Worm (Caenorhabditis elegans) whole organism, young adult: ENCODE measurements around the gene fbxb-24.

Source experiments
- B0261.1 ChIP-seq: sonication (generic microtip); optimal IDR thresholded peaks from 2 replicates; lab custom pipeline; 2016; ENCODE audit warnings: mild to moderate bottlenecking, missing genetic modification characterization, moderate library complexity, missing compliant biosample characterization
- B0336.3 ChIP-seq: fragments of 200-800 bp; sonication (Bioruptor generic); IDR thresholded peaks from 2 replicates; pipeline ENCODE4 v1.3.6; 2022; ENCODE audit warnings: missing genetic modification characterization, missing compliant biosample characterization
- C06A6.2 ChIP-seq: fragments of 200-800 bp; sonication (Bioruptor generic); conservative IDR thresholded peaks from 2 replicates; pipeline ENCODE4 v1.3.6; 2022; ENCODE audit warnings: missing genetic modification characterization, missing compliant biosample characterization
- C17E4.6 ChIP-seq: fragments of 200-800 bp; sonication (Bioruptor generic); IDR thresholded peaks from 2 replicates; pipeline ENCODE4 v1.3.6; 2022; ENCODE audit warnings: missing genetic modification reagents, missing genetic modification characterization, missing compliant biosample characterization
- D2030.7 ChIP-seq: fragments of 200-800 bp; sonication (Bioruptor generic); IDR thresholded peaks from 2 replicates; pipeline ENCODE4 v1.3.6; 2022; ENCODE audit warnings: missing genetic modification reagents, missing genetic modification characterization, missing compliant biosample characterization
- F10E7.11 ChIP-seq: sonication (generic microtip); optimal IDR thresholded peaks from 2 replicates; lab custom pipeline; 2017; ENCODE audit warnings: mild to moderate bottlenecking, missing genetic modification characterization, moderate library complexity, missing compliant biosample characterization
- F37B4.10 ChIP-seq: fragments of 200-800 bp; sonication (Bioruptor generic); IDR thresholded peaks from 2 replicates; pipeline ENCODE4 v1.3.6; 2022; ENCODE audit warnings: missing genetic modification characterization, missing compliant biosample characterization
- F49E8.2 ChIP-seq: sonication (generic microtip); optimal IDR thresholded peaks from 3 replicates; lab custom pipeline; 2017; ENCODE audit warnings: missing genetic modification characterization, mild to moderate bottlenecking, missing compliant biosample characterization, antibody characterized with exemption, moderate library complexity; ENCODE audit not compliant: insufficient read depth
- K11D2.4 ChIP-seq: fragments of 200-800 bp; sonication (Bioruptor generic); IDR thresholded peaks from 2 replicates; pipeline ENCODE4 v1.3.6; 2022; ENCODE audit warnings: missing genetic modification reagents, missing genetic modification characterization, missing compliant biosample characterization
- Y53F4B.3 ChIP-seq: fragments of 200-800 bp; sonication (Bioruptor generic); IDR thresholded peaks from 2 replicates; pipeline ENCODE4 v1.3.6; 2022; ENCODE audit warnings: missing genetic modification reagents, missing genetic modification characterization, missing compliant biosample characterization
- Y56A3A.18 ChIP-seq: fragments of 200-800 bp; sonication (Bioruptor generic); IDR thresholded peaks from 2 replicates; pipeline ENCODE4 v1.3.6; 2022; ENCODE audit warnings: missing genetic modification reagents, missing genetic modification characterization, missing compliant biosample characterization
- Y79H2A.3 ChIP-seq: fragments of 200-800 bp; sonication (Bioruptor generic); conservative IDR thresholded peaks from 2 replicates; pipeline ENCODE4 v1.3.6; 2022; ENCODE audit warnings: missing genetic modification reagents, missing genetic modification characterization, missing compliant biosample characterization
- Y95B8A.8 ChIP-seq: fragments of 200-800 bp; sonication (Bioruptor generic); IDR thresholded peaks from 2 replicates; pipeline ENCODE4 v1.3.6; 2022; ENCODE audit warnings: missing genetic modification reagents, missing genetic modification characterization, missing compliant biosample characterization
- ZK185.1 ChIP-seq: sonication (generic microtip); optimal IDR thresholded peaks from 2 replicates; lab custom pipeline; 2016; ENCODE audit warnings: mild to moderate bottlenecking, missing genetic modification characterization, missing compliant biosample characterization; ENCODE audit not compliant: poor library complexity, severe bottlenecking
- ama-1 ChIP-seq, 3 experiments: fragments of 150-350 bp in 1 of 3; sonication (generic microtip) in 2 of 3; optimal IDR thresholded peaks; 2 replicates each; lab custom pipeline; 2014 to 2018; ENCODE audit warnings: missing biosample characterization in 2 of 3, missing genetic modification characterization in 2 of 3, missing genetic modification reagents in 2 of 3
- aptf-2 ChIP-seq: fragments of 200-800 bp; sonication (Bioruptor generic); conservative IDR thresholded peaks from 2 replicates; pipeline ENCODE4 v1.3.6; 2022; ENCODE audit warnings: missing genetic modification reagents, missing genetic modification characterization, missing compliant biosample characterization
- cebp-1 ChIP-seq, 2 experiments: fragments of 200-800 bp in 1 of 2; sonication (Bioruptor generic) in 1 of 2; sonication (generic microtip) in 1 of 2; IDR thresholded peaks in 1 of 2; optimal IDR thresholded peaks in 1 of 2; 2 replicates each; pipeline versions ENCODE4 v1.3.6 to Lab custom; 2017 to 2022; ENCODE audit warnings: missing compliant biosample characterization in 2 of 2, missing genetic modification characterization in 2 of 2, mild to moderate bottlenecking in 1 of 2, missing genetic modification reagents in 1 of 2, moderate library complexity in 1 of 2
- cebp-2 ChIP-seq: fragments of 200-800 bp; sonication (Bioruptor generic); IDR thresholded peaks from 2 replicates; pipeline ENCODE4 v1.3.6; 2022; ENCODE audit warnings: missing genetic modification characterization, missing compliant biosample characterization
- ceh-58 ChIP-seq: fragments of 200-800 bp; sonication (Bioruptor generic); IDR thresholded peaks from 2 replicates; pipeline ENCODE4 v1.3.6; 2022; ENCODE audit warnings: missing genetic modification characterization, missing compliant biosample characterization
- ceh-79 ChIP-seq: sonication (generic microtip); optimal IDR thresholded peaks from 2 replicates; lab custom pipeline; 2017; ENCODE audit warnings: mild to moderate bottlenecking, missing genetic modification characterization, missing compliant biosample characterization
- dpff-1 ChIP-seq: sonication (generic microtip); optimal IDR thresholded peaks from 2 replicates; lab custom pipeline; 2017; ENCODE audit warnings: mild to moderate bottlenecking, missing genetic modification characterization, missing compliant biosample characterization
- ekl-4 ChIP-seq: fragments of 200-800 bp; sonication (Bioruptor generic); IDR thresholded peaks from 2 replicates; pipeline ENCODE4 v1.3.6; 2022; ENCODE audit warnings: missing genetic modification reagents, missing genetic modification characterization, missing compliant biosample characterization
- ets-4 ChIP-seq: fragments of 200-800 bp; sonication (Bioruptor generic); optimal IDR thresholded peaks from 2 replicates; lab custom pipeline; 2018; ENCODE audit warnings: mild to moderate bottlenecking, missing genetic modification characterization, missing compliant biosample characterization
- gei-17 ChIP-seq: fragments of 200-800 bp; sonication (Bioruptor generic); optimal IDR thresholded peaks from 2 replicates; lab custom pipeline; 2018; ENCODE audit warnings: mild to moderate bottlenecking, missing genetic modification characterization, missing compliant biosample characterization
- hlh-26 ChIP-seq: fragments of 200-800 bp; sonication (Bioruptor generic); conservative IDR thresholded peaks from 2 replicates; pipeline ENCODE4 v1.3.6; 2022; ENCODE audit warnings: missing genetic modification reagents, missing genetic modification characterization, missing compliant biosample characterization
- hmg-20 ChIP-seq: fragments of 200-800 bp; sonication (Bioruptor generic); IDR thresholded peaks from 2 replicates; pipeline ENCODE4 v1.3.6; 2022; ENCODE audit warnings: missing genetic modification reagents, missing genetic modification characterization, missing compliant biosample characterization
- hrde-1 ChIP-seq: sonication (generic microtip); optimal IDR thresholded peaks from 2 replicates; lab custom pipeline; 2016; ENCODE audit warnings: missing genetic modification characterization, mild to moderate bottlenecking, missing compliant biosample characterization, moderate library complexity, missing genotype, missing genetic modification reagents, borderline replicate concordance
- lin-26 ChIP-seq: fragments of 200-800 bp; sonication (Bioruptor generic); IDR thresholded peaks from 2 replicates; pipeline ENCODE4 v1.3.6; 2022; ENCODE audit warnings: missing genetic modification reagents, missing genetic modification characterization, missing compliant biosample characterization
- madf-3 ChIP-seq: fragments of 200-800 bp; sonication (Bioruptor generic); IDR thresholded peaks from 2 replicates; pipeline ENCODE4 v1.3.6; 2022; ENCODE audit warnings: missing genetic modification reagents, missing genetic modification characterization, missing compliant biosample characterization
- mel-28 ChIP-seq: sonication (generic microtip); optimal IDR thresholded peaks from 2 replicates; lab custom pipeline; 2016; ENCODE audit warnings: borderline replicate concordance, mild to moderate bottlenecking, missing genetic modification characterization, missing compliant biosample characterization
- mxl-1 ChIP-seq: sonication (generic microtip); optimal IDR thresholded peaks from 2 replicates; lab custom pipeline; 2016; ENCODE audit warnings: missing genetic modification characterization, missing compliant biosample characterization
- nfyb-1 ChIP-seq: fragments of 200-800 bp; sonication (Bioruptor generic); IDR thresholded peaks from 2 replicates; pipeline ENCODE4 v1.3.6; 2022; ENCODE audit warnings: missing genetic modification reagents, missing genetic modification characterization, missing compliant biosample characterization
- nhr-120 ChIP-seq: fragments of 200-800 bp; sonication (Bioruptor generic); IDR thresholded peaks from 2 replicates; pipeline ENCODE4 v1.3.6; 2022; ENCODE audit warnings: missing genetic modification characterization, missing compliant biosample characterization
- nhr-179 ChIP-seq: sonication (generic microtip); optimal IDR thresholded peaks from 2 replicates; lab custom pipeline; 2016; ENCODE audit warnings: mild to moderate bottlenecking, missing genetic modification characterization, missing compliant biosample characterization
- pha-4 ChIP-seq: fragments of 150-350 bp; sonication (generic microtip); optimal IDR thresholded peaks from 2 replicates; lab custom pipeline; 2014; ENCODE audit warnings: missing biosample characterization, missing genetic modification reagents, missing genetic modification characterization
- rec-8 ChIP-seq, 2 experiments: sonication (generic microtip); optimal IDR thresholded peaks; 2 replicates each; lab custom pipeline; 2016; ENCODE audit warnings: mild to moderate bottlenecking in 2 of 2, missing genetic modification characterization in 2 of 2, missing genetic modification reagents in 2 of 2, missing genotype in 2 of 2, missing biosample characterization in 1 of 2, missing compliant biosample characterization in 1 of 2, moderate library complexity in 1 of 2
- rpc-1 ChIP-seq, 2 experiments: fragments of 150-350 bp in 1 of 2; sonication (generic microtip) in 1 of 2; optimal IDR thresholded peaks; 2 replicates each; lab custom pipeline; 2014 to 2018; ENCODE audit warnings: missing biosample characterization in 1 of 2, missing genetic modification characterization in 1 of 2, missing genetic modification reagents in 1 of 2, missing genotype in 1 of 2
- sdz-38 ChIP-seq: sonication (generic microtip); optimal IDR thresholded peaks from 2 replicates; lab custom pipeline; 2016; ENCODE audit warnings: missing genotype, missing genetic modification characterization, missing compliant biosample characterization
- snpc-1.1 ChIP-seq: sonication (generic microtip); optimal IDR thresholded peaks from 2 replicates; lab custom pipeline; 2017; ENCODE audit warnings: missing genetic modification characterization, mild to moderate bottlenecking, missing compliant biosample characterization, antibody characterized with exemption, moderate library complexity, missing genotype, missing genetic modification reagents; ENCODE audit not compliant: insufficient read depth
- snpc-1.3 ChIP-seq: sonication (generic microtip); optimal IDR thresholded peaks from 2 replicates; lab custom pipeline; 2017; ENCODE audit warnings: missing genetic modification characterization, mild to moderate bottlenecking, missing compliant biosample characterization, antibody characterized with exemption, moderate library complexity, missing genotype, missing genetic modification reagents; ENCODE audit not compliant: insufficient read depth
- somi-1 ChIP-seq: fragments of 200-800 bp; sonication (Bioruptor generic); optimal IDR thresholded peaks from 2 replicates; lab custom pipeline; 2018; ENCODE audit warnings: mild to moderate bottlenecking, missing genetic modification characterization, missing compliant biosample characterization
- tbp1 ChIP-seq: fragments of 200-800 bp; sonication (Bioruptor generic); optimal IDR thresholded peaks from 2 replicates; lab custom pipeline; 2018; ENCODE audit warnings: mild to moderate bottlenecking, missing genetic modification characterization, missing compliant biosample characterization
- xnd-1 ChIP-seq: sonication (generic microtip); optimal IDR thresholded peaks from 2 replicates; lab custom pipeline; 2016; ENCODE audit warnings: missing genotype, missing genetic modification reagents, missing genetic modification characterization, missing compliant biosample characterization
- zim-3 ChIP-seq: sonication (generic microtip); optimal IDR thresholded peaks from 2 replicates; lab custom pipeline; 2017; ENCODE audit warnings: mild to moderate bottlenecking, missing genetic modification characterization, moderate library complexity, missing compliant biosample characterization
- ztf-25 ChIP-seq: fragments of 200-800 bp; sonication (Bioruptor generic); IDR thresholded peaks from 2 replicates; pipeline ENCODE4 v1.3.6; 2022; ENCODE audit warnings: missing genetic modification reagents, missing genetic modification characterization, missing compliant biosample characterization
- ztf-3 ChIP-seq: fragments of 200-800 bp; sonication (Bioruptor generic); optimal IDR thresholded peaks from 2 replicates; lab custom pipeline; 2018; ENCODE audit warnings: mild to moderate bottlenecking, missing genetic modification characterization, missing compliant biosample characterization

The fbxb-24 gene

DNA sequence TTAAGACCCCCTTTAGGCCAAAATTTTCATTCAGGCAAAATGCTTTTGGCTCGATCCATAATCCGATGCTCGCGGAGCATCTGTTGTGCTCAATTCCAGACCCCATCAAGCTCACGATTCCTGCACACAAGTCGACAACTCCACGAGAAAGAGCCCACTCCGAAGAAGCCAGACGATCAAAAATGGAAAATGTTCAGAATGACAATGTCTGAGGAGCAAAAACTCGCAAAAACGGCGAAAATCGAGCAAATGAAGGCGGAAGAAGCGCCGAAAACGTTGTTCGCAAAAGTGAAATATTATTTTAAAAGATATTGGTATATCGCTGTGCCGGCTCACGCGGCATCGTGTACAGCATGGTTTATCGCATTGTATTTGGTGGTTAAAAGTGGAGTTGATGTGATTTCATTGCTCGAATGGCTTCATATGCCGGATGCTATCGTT is 12.9 kb downstream of the fbxb-24 start, which contains the start of gene Y56A3A.22:
Gene Y56A3A.22, plus strand, starts transcription at position 35 of the 441 bp plus-strand sequence.
- peak; percentile 31 for TF ChIP-seq gei-17 (GFP tag; lab: Kevin White, UChicago)
- no peak for TF ChIP-seq C06A6.2 (GFP tag; lab: Robert Waterston, UW)
- TF ChIP-seq Y56A3A.18 (GFP tag; lab: Robert Waterston, UW): peak; percentile 57; the same call in 1 of the 2 replicates
- no peak for TF ChIP-seq mxl-1
- no peak for TF ChIP-seq xnd-1 (tag; lab: Kevin White, UChicago)
- TF ChIP-seq dpff-1: peak; percentile 68
- no peak for TF ChIP-seq nhr-179 (tag; lab: Kevin White, UChicago)
- no peak for TF ChIP-seq ceh-58 (GFP tag; lab: Robert Waterston, UW)
- TF ChIP-seq F10E7.11: peak; percentile 20
- TF ChIP-seq snpc-1.3: peak; percentile 32
- no peak; the same call in 1 of the 2 replicates for TF ChIP-seq madf-3 (GFP tag; lab: Robert Waterston, UW)
- peak; percentile 32 for TF ChIP-seq F49E8.2 (tag; lab: Kevin White, UChicago)
- TF ChIP-seq tbp1 (GFP tag; lab: Kevin White, UChicago): peak; percentile 28
- no peak; the same call in 1 of the 2 replicates for TF ChIP-seq ekl-4
- TF ChIP-seq B0336.3 (GFP tag; lab: Robert Waterston, UW): peak; percentile 94
- TF ChIP-seq somi-1 (GFP tag; lab: Kevin White, UChicago): peak; percentile 15
- peak; percentile 86 for TF ChIP-seq zim-3 (tag; lab: Kevin White, UChicago)
- no peak for TF ChIP-seq ets-4 (GFP tag; lab: Kevin White, UChicago)
- TF ChIP-seq rpc-1 (optimal IDR thresholded peaks at IDR 0.05; lab: Kevin White, UChicago): no peak
- TF ChIP-seq rpc-1 (tag; optimal IDR thresholded peaks at IDR 0.05; lab: Kevin White, UChicago): no peak
- TF ChIP-seq hlh-26: no peak
- TF ChIP-seq ama-1 (optimal IDR thresholded peaks at IDR 0.05; lab: Kevin White, UChicago): peak; percentile 87
- TF ChIP-seq ama-1 (GFP tag; optimal IDR thresholded peaks at IDR 0.05; lab: Kevin White, UChicago): no peak
- TF ChIP-seq Y95B8A.8 (GFP tag; lab: Robert Waterston, UW): no peak
- 0 out of 2 replicates have a peak, but pooled peaks have one; percentile 76 for TF ChIP-seq cebp-2 (GFP tag; lab: Robert Waterston, UW)
- TF ChIP-seq lin-26: peak; percentile 55; the same call in 1 of the 2 replicates
- 0 out of 2 replicates have a peak, but pooled peaks have one; percentile 50 for TF ChIP-seq C17E4.6 (GFP tag; lab: Robert Waterston, UW)
- TF ChIP-seq nhr-120 (GFP tag; lab: Robert Waterston, UW): 0 out of 2 replicates have a peak, but pooled peaks have one; percentile 58
- 0 out of 2 replicates have a peak, but pooled peaks have one; percentile 38 for TF ChIP-seq D2030.7 (GFP tag; lab: Robert Waterston, UW)
- peak; percentile 30; the same call in 1 of the 2 replicates for TF ChIP-seq hmg-20 (GFP tag; lab: Robert Waterston, UW)
- no peak for TF ChIP-seq cebp-1 (GFP tag; IDR thresholded peaks at IDR 0.05; lab: Robert Waterston, UW)
- peak; percentile 43 for TF ChIP-seq cebp-1 (tag; optimal IDR thresholded peaks at IDR 0.05; lab: Kevin White, UChicago)
- TF ChIP-seq sdz-38 (tag; lab: Kevin White, UChicago): no peak
- peak; percentile 28 for TF ChIP-seq B0261.1 (tag; lab: Kevin White, UChicago)
- TF ChIP-seq F37B4.10 (GFP tag; lab: Robert Waterston, UW): no peak
- peak; percentile 72 for TF ChIP-seq ztf-3 (GFP tag; lab: Kevin White, UChicago)
- TF ChIP-seq mel-28 (tag; lab: Kevin White, UChicago): no peak
- no peak for TF ChIP-seq K11D2.4
- TF ChIP-seq rec-8 (tag; optimal IDR thresholded peaks at IDR 0.05; lab: Kevin White, UChicago): no peak
- peak; percentile 44 for TF ChIP-seq hrde-1 (tag; lab: Kevin White, UChicago)
- TF ChIP-seq nfyb-1 (GFP tag; lab: Robert Waterston, UW): peak; percentile 87
- TF ChIP-seq aptf-2 (GFP tag; lab: Robert Waterston, UW): no peak
- no peak for TF ChIP-seq pha-4 (tag; lab: Kevin White, UChicago)
- TF ChIP-seq ceh-79: peak; percentile 83
- no peak for TF ChIP-seq ZK185.1 (tag; lab: Kevin White, UChicago)
- no peak for TF ChIP-seq snpc-1.1 (tag; lab: Kevin White, UChicago)
- TF ChIP-seq Y53F4B.3 (GFP tag; lab: Robert Waterston, UW): no peak
- no peak for TF ChIP-seq Y79H2A.3 (GFP tag; lab: Robert Waterston, UW)
- no peak for TF ChIP-seq ztf-25 (GFP tag; lab: Robert Waterston, UW)
